Worm (Caenorhabditis elegans) whole organism, L4/young adult: Measurements from ENCODE around the gene scyl-1.

ENCODE experiments used
- W03F9.2 ChIP-seq: fragments of 150-350 bp; optimal IDR thresholded peaks from 2 replicates; lab custom pipeline; 2014; ENCODE audit warnings: missing biosample characterization, missing genetic modification characterization
- dao-5 ChIP-seq: sonication (generic microtip); optimal IDR thresholded peaks from 2 replicates; lab custom pipeline; 2016; ENCODE audit warnings: missing genotype, missing genetic modification characterization, moderate library complexity, missing compliant biosample characterization
- him-1 ChIP-seq: sonication (generic microtip); optimal IDR thresholded peaks from 2 replicates; lab custom pipeline; 2016; ENCODE audit warnings: missing genotype, missing genetic modification reagents, missing genetic modification characterization, missing compliant biosample characterization

ce11 chrV:13041666-13042065 is at the start of gene scyl-1:
- TF ChIP-seq W03F9.2 (tag; lab: Kevin White, UChicago) (no peak), dao-5 (no peak), him-1 (no peak)
